Worm (Caenorhabditis elegans) whole organism, L4/young adult: ENCODE measurements around the gene F02H6.3.
A peak's percentile ranks its signal among the peaks of the same experiment; 100 is the strongest.

ENCODE experiments used
- W03F9.2 ChIP-seq: fragments of 150-350 bp; optimal IDR thresholded peaks from 2 replicates; lab custom pipeline; 2014; ENCODE audit warnings: missing biosample characterization, missing genetic modification characterization
- him-1 ChIP-seq: sonication (generic microtip); optimal IDR thresholded peaks from 2 replicates; lab custom pipeline; 2016; ENCODE audit warnings: missing genotype, missing genetic modification reagents, missing genetic modification characterization, missing compliant biosample characterization

ce11 chrIV:14224912-14225311, 21.7 kb downstream of the F02H6.3 start:
- TF ChIP-seq him-1 (tag; lab: Kevin White, UChicago) (no peak), W03F9.2 (peak; percentile 48)
